Fruit fly (Drosophila melanogaster): ENCODE data around the gene CG44475.

CG44475 gene

dm6 chr2L:15913674-15914037 lies 30.7 kb upstream of the CG44475 start (continued):
- no peak for TF ChIP-seq CG8290 (GFP tag; optimal IDR thresholded peaks at IDR 0.05)
- no peak for TF ChIP-seq CG8290 (tag; optimal IDR thresholded peaks at IDR 0.05)
- TF ChIP-seq CG12219 (GFP tag; optimal IDR thresholded peaks at IDR 0.05) = no peak
- TF ChIP-seq NK7.1 (GFP tag; optimal IDR thresholded peaks at IDR 0.05) = no peak
- no peak for TF ChIP-seq Atf-2 (GFP tag; optimal IDR thresholded peaks at IDR 0.05)
- TF ChIP-seq CG13624 (GFP tag; optimal IDR thresholded peaks at IDR 0.05) = no peak
- peak; percentile 22; the same call in 1 of the 3 replicates for TF ChIP-seq so (GFP tag; IDR thresholded peaks at IDR 0.05)
- no peak for TF ChIP-seq NC2α (GFP tag; optimal IDR thresholded peaks at IDR 0.05)
- peak; percentile 44 for TF ChIP-seq Blimp-1 (GFP tag; optimal IDR thresholded peaks at IDR 0.05)
- no peak for TF ChIP-seq B-H2 (GFP tag; optimal IDR thresholded peaks at IDR 0.05)
- TF ChIP-seq pita (GFP tag; optimal IDR thresholded peaks at IDR 0.05) = no peak
- TF ChIP-seq Adf1 (GFP tag; IDR thresholded peaks at IDR 0.05) = no peak
- TF ChIP-seq CG9215 (GFP tag; IDR thresholded peaks at IDR 0.05) = no peak
- TF ChIP-seq CG3281 (GFP tag; optimal IDR thresholded peaks at IDR 0.05) = no peak
- TF ChIP-seq fd64A (GFP tag; optimal IDR thresholded peaks at IDR 0.05) = peak; percentile 10
- TF ChIP-seq tll (GFP tag; optimal IDR thresholded peaks at IDR 0.05) = no peak
- no peak for TF ChIP-seq CG4730 (GFP tag; IDR thresholded peaks at IDR 0.05)
- no peak for TF ChIP-seq crp (GFP tag; optimal IDR thresholded peaks at IDR 0.05)
- TF ChIP-seq CG13775 (GFP tag; optimal IDR thresholded peaks at IDR 0.05) = no peak
- no peak for TF ChIP-seq CG9932 (GFP tag; IDR thresholded peaks at IDR 0.05)
- TF ChIP-seq Ptx1 (GFP tag; IDR thresholded peaks at IDR 0.05) = no peak
- TF ChIP-seq CG5953 (GFP tag; IDR thresholded peaks at IDR 0.05) = no peak
- no peak for TF ChIP-seq Mrtf (GFP tag; IDR thresholded peaks at IDR 0.05)
- no peak for TF ChIP-seq CG6689 (GFP tag; IDR thresholded peaks at IDR 0.05)
- no peak for TF ChIP-seq Drgx (GFP tag; IDR thresholded peaks at IDR 0.05)
- no peak for TF ChIP-seq emc (GFP tag; optimal IDR thresholded peaks at IDR 0.05)
- no peak for TF ChIP-seq CG4707 (GFP tag; optimal IDR thresholded peaks at IDR 0.05)
- no peak for TF ChIP-seq bowl (GFP tag; IDR thresholded peaks at IDR 0.05)
- peak in 1 of 3 experiments; percentile 76 for TF ChIP-seq Stat92E (GFP tag; optimal IDR thresholded peaks at IDR 0.05)
- no peak for TF ChIP-seq amos (GFP tag; IDR thresholded peaks at IDR 0.05; ENCODE audit: partially characterized antibody)
- TF ChIP-seq tna (GFP tag; IDR thresholded peaks at IDR 0.05; ENCODE audit: partially characterized antibody) = no peak
- TF ChIP-seq Dll (GFP tag; IDR thresholded peaks at IDR 0.05; ENCODE audit: partially characterized antibody) = 0 out of 4 replicates have a peak, but pooled peaks have one; percentile 44
- TF ChIP-seq CG9797 (GFP tag; optimal IDR thresholded peaks at IDR 0.05) = no peak
- no peak for TF ChIP-seq CG17612 (GFP tag; IDR thresholded peaks at IDR 0.05)
- no peak for TF ChIP-seq Scr (GFP tag; IDR thresholded peaks at IDR 0.05; ENCODE audit: partially characterized antibody)
- TF ChIP-seq az2 (GFP tag; optimal IDR thresholded peaks at IDR 0.05) = no peak
- no peak for TF ChIP-seq row (GFP tag; IDR thresholded peaks at IDR 0.05)
- no peak for TF ChIP-seq Usf (GFP tag; optimal IDR thresholded peaks at IDR 0.05)
- TF ChIP-seq CG5245 (GFP tag; optimal IDR thresholded peaks at IDR 0.05) = no peak
- peak; percentile 81 for TF ChIP-seq CG34376 (GFP tag; optimal IDR thresholded peaks at IDR 0.05)
- TF ChIP-seq dpn (GFP tag; optimal IDR thresholded peaks at IDR 0.05) = no peak
- no peak for TF ChIP-seq mirr (GFP tag; optimal IDR thresholded peaks at IDR 0.05)
- no peak for TF ChIP-seq CG31388 (GFP tag; optimal IDR thresholded peaks at IDR 0.05)
- no peak for TF ChIP-seq ro (GFP tag; IDR thresholded peaks at IDR 0.05)
- no peak for TF ChIP-seq wdn (GFP tag; IDR thresholded peaks at IDR 0.05)
- TF ChIP-seq gcm (GFP tag; optimal IDR thresholded peaks at IDR 0.05) = no peak
- peak; percentile 30; the same call in 1 of the 3 replicates for TF ChIP-seq CG34224 (GFP tag; IDR thresholded peaks at IDR 0.05; ENCODE audit: partially characterized antibody)
- peak; percentile 75 for TF ChIP-seq kni (GFP tag; optimal IDR thresholded peaks at IDR 0.05)
- no peak for TF ChIP-seq slou (GFP tag; optimal IDR thresholded peaks at IDR 0.05)
- TF ChIP-seq CG32532 (GFP tag; IDR thresholded peaks at IDR 0.05) = 0 out of 2 replicates have a peak, but pooled peaks have one; percentile 4
- TF ChIP-seq ftz-f1 (GFP tag; optimal IDR thresholded peaks at IDR 0.05) = peak; percentile 72
- 0 out of 2 replicates have a peak, but pooled peaks have one; percentile 50 for TF ChIP-seq chm (GFP tag; IDR thresholded peaks at IDR 0.05)

All from whole organism, embryonic.